Worm (Caenorhabditis elegans): ENCODE measurements around the gene irk-3.

The irk-3 gene

ce11 chrX:14370314-14370713 lies at the start of gene irk-3:
irk-3 (minus strand) TSS chrX:14370414.
- TF ChIP-seq him-1 (tag; optimal IDR thresholded peaks at IDR 0.05) (no peak), W03F9.2 (tag; optimal IDR thresholded peaks at IDR 0.05) (no peak), dao-5 (tag; optimal IDR thresholded peaks at IDR 0.05) (no peak)

DNA sequence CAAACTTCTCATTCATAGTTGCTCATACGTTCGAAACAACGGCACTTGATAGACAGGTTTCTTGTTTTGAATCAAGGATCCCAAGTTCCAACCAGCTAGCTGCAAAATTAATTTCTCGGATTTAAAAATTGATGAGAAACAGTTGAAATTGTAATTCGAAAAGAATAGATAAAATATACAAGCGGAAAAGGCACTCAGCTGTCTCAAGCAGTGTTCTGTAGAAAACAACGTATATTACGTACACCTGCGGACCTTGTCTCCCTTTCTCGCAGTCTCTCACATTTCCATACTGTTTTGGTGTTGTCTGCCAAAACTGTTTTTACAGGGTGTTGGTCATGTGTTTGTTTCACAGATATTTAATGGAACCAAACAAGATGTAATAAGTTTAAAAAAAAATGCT lies 45.4 kb upstream of the irk-3 start, which contains the start of gene F23D12.10:
TSS of gene F23D12.10 (minus strand) at position 101 of the 400 bp plus-strand sequence.
- no peak for TF ChIP-seq him-1 (tag; optimal IDR thresholded peaks at IDR 0.05)
- TF ChIP-seq dao-5 (tag; optimal IDR thresholded peaks at IDR 0.05), result no peak
- no peak for TF ChIP-seq W03F9.2 (tag; optimal IDR thresholded peaks at IDR 0.05)

ce11 chrX:14412774-14413173 lies 42.6 kb upstream of the irk-3 start, which contains the start of gene fbxa-179:
fbxa-179 (minus strand) TSS chrX:14412874.
- TF ChIP-seq dao-5 (tag; optimal IDR thresholded peaks at IDR 0.05) (no peak), him-1 (tag; optimal IDR thresholded peaks at IDR 0.05) (no peak), W03F9.2 (tag; optimal IDR thresholded peaks at IDR 0.05) (no peak)

ce11 chrX:14405817-14406216 lies 35.6 kb upstream of the irk-3 start, which contains the start of gene frpr-17:
frpr-17 (plus strand) TSS chrX:14406117.
- TF ChIP-seq dao-5 (tag; optimal IDR thresholded peaks at IDR 0.05) (no peak), him-1 (tag; optimal IDR thresholded peaks at IDR 0.05) (no peak), W03F9.2 (tag; optimal IDR thresholded peaks at IDR 0.05) (no peak)

ce11 chrX:14401230-14401629 lies 31.0 kb upstream of the irk-3 start:
- TF ChIP-seq him-1 (tag; optimal IDR thresholded peaks at IDR 0.05) (no peak), W03F9.2 (tag; optimal IDR thresholded peaks at IDR 0.05) (no peak), dao-5 (tag; optimal IDR thresholded peaks at IDR 0.05) (no peak)

DNA sequence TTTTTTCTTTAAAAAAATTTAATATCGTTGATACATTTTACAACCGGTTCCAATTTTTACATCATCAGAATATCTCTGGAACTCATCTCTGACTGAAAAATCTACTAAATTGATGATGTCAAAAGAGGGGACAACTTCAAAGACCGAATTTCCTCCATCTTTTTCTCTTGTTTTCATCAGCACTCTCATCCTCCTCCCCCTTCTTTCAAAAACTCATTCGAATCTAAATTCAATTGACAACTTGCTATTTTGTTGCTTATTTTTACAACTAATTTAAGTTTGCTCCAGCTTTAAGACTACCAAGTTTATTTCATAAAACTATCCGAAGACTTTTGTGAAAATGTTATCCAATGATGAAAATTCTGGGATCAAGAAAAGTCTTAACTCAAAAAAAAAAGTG lies 28.8 kb upstream of the irk-3 start:
- TF ChIP-seq dao-5 (tag; optimal IDR thresholded peaks at IDR 0.05) (no peak), him-1 (tag; optimal IDR thresholded peaks at IDR 0.05) (no peak), W03F9.2 (tag; optimal IDR thresholded peaks at IDR 0.05) (no peak)

- no peak for TF ChIP-seq dao-5 (tag; optimal IDR thresholded peaks at IDR 0.05)
- TF ChIP-seq W03F9.2 (tag; optimal IDR thresholded peaks at IDR 0.05), result no peak
- TF ChIP-seq him-1 (tag; optimal IDR thresholded peaks at IDR 0.05), result no peak
Observed at ce11 chrX:14395267-14395666, 25.1 kb upstream of the irk-3 start, which contains the start of gene Y60A9.1. Y60A9.1 (minus strand) TSS chrX:14395367.

DNA sequence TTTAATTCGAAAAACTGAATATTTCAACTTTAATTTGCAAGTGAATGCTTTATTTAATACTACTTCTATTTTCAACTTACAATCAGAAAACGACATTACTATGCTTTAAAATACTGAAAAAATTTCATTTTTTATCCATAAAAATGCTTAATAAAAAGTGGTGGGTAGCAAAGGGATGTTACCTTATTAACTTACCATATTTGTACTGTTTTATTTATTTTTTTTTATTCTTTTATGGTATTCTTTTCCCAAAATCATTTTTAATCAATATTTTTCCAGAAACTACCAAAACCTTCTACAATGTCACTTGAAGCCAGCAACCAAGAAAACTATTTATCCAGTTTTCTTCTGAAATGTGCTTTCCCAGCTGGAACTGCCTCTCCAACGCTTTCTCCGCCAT lies 12.7 kb upstream of the irk-3 start, which contains the start of gene Y60A9.3:
TSS of gene Y60A9.3 (plus strand) at position 301 of the 400 bp plus-strand sequence.
- TF ChIP-seq dao-5 (tag; optimal IDR thresholded peaks at IDR 0.05) (no peak), W03F9.2 (tag; optimal IDR thresholded peaks at IDR 0.05) (no peak), him-1 (tag; optimal IDR thresholded peaks at IDR 0.05) (no peak)

ce11 chrX:14377169-14377568 lies 7.0 kb upstream of the irk-3 start, which contains the start of gene Y60A9A.1:
Y60A9A.1 (minus strand) TSS chrX:14377269.
- TF ChIP-seq W03F9.2 (tag; optimal IDR thresholded peaks at IDR 0.05), result no peak
- no peak for TF ChIP-seq dao-5 (tag; optimal IDR thresholded peaks at IDR 0.05)
- TF ChIP-seq him-1 (tag; optimal IDR thresholded peaks at IDR 0.05), result no peak

DNA sequence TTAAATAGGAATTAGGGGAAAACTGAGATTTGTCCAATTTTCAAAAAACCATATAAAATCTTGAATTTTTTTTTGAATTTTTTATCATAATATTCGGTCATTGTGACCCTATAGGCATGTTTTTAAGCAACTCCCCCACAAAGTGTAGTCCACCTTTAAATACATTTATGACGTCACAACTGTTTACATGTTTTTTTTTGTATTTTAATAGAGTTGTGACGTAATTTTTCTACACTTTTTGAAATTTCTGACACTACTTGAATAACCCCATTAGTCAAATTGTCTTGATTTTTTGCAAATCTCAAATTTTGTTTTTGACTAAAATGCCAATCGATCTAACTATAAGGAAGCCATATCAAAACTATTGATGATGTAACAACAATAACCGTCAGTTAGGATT lies 4.1 kb downstream of the irk-3 start:
- TF ChIP-seq him-1 (tag; optimal IDR thresholded peaks at IDR 0.05) (no peak), W03F9.2 (tag; optimal IDR thresholded peaks at IDR 0.05) (no peak), dao-5 (tag; optimal IDR thresholded peaks at IDR 0.05) (no peak)

DNA sequence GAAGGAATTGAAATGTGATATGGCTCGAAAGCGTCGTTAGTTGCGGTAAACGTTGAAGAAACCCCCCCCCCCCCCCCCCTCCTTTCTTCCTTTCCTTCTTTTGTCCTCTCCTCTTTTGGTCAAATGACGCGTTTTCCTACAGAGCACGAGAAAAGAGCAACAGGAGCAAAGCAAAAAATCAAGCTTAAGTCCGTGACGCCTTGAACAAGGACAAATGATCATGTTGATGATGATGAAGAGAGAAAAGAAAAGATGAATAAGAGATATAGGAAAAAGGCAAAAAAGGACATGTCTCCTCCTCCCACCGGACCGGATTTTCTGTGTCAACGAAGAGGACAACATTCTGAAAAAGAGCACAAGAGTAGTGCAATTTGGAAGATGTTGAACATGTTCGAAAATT lies 10.6 kb downstream of the irk-3 start:
- no peak for TF ChIP-seq W03F9.2 (tag; optimal IDR thresholded peaks at IDR 0.05)
- TF ChIP-seq him-1 (tag; optimal IDR thresholded peaks at IDR 0.05), result no peak
- no peak for TF ChIP-seq dao-5 (tag; optimal IDR thresholded peaks at IDR 0.05)

- TF ChIP-seq dao-5 (tag; optimal IDR thresholded peaks at IDR 0.05), result no peak
- TF ChIP-seq him-1 (tag; optimal IDR thresholded peaks at IDR 0.05), result peak; percentile 1
Observed at ce11 chrX:14356683-14357287, 13.4 kb downstream of the irk-3 start.

DNA sequence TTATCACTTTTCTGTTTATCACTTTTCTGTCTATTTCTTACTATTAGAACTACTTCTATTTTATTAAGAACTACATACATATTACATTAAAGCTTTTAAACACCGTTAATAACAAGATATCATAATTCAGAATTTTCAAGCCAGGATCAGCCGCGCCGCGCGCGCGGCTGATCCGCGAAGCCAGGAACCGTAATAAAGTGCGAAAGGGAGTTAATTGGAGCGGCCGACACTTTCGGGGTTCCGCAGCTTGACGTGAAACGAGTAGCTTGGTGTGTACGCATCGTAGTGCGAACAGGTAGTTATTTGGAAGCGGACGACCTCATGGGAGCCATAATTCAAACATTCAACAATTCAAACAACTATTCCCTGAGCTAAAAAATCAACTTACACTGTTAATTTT lies 15.2 kb downstream of the irk-3 start:
- TF ChIP-seq dao-5 (tag; optimal IDR thresholded peaks at IDR 0.05) (no peak), him-1 (tag; optimal IDR thresholded peaks at IDR 0.05) (no peak), W03F9.2 (tag; optimal IDR thresholded peaks at IDR 0.05) (no peak)

ce11 chrX:14349690-14350168 lies 20.5 kb downstream of the irk-3 start, which contains the start of gene wdr-5.2:
wdr-5.2 (plus strand) TSS chrX:14350118.
- no peak for TF ChIP-seq dao-5 (tag; optimal IDR thresholded peaks at IDR 0.05)
- no peak for TF ChIP-seq him-1 (tag; optimal IDR thresholded peaks at IDR 0.05)
- TF ChIP-seq W03F9.2 (tag; optimal IDR thresholded peaks at IDR 0.05), result no peak

ce11 chrX:14347573-14347972 lies 22.6 kb downstream of the irk-3 start, which contains the start of gene K04G11.3:
K04G11.3 (minus strand) TSS chrX:14347673.
- TF ChIP-seq dao-5 (tag; optimal IDR thresholded peaks at IDR 0.05) (no peak), him-1 (tag; optimal IDR thresholded peaks at IDR 0.05) (no peak), W03F9.2 (tag; optimal IDR thresholded peaks at IDR 0.05) (no peak)

Data from whole organism, L4/young adult.